Worm (Caenorhabditis elegans) whole organism, L1 larva: Measurements from ENCODE around the gene tut-2.

Experiments
- C34B4.2 ChIP-seq: sonication (generic microtip); optimal IDR thresholded peaks from 2 replicates; lab custom pipeline; 2017; ENCODE audit warnings: mild to moderate bottlenecking, missing genetic modification characterization, missing compliant biosample characterization
- Y116A8C.19 ChIP-seq: sonication (generic microtip); optimal IDR thresholded peaks from 2 replicates; lab custom pipeline; 2016; ENCODE audit warnings: missing compliant biosample characterization, missing genetic modification characterization, borderline replicate concordance
- aha-1 ChIP-seq: fragments of 150-350 bp; optimal IDR thresholded peaks from 2 replicates; lab custom pipeline; 2014; ENCODE audit warnings: missing biosample characterization, missing genetic modification characterization
- alr-1 ChIP-seq: fragments of 200-800 bp; sonication (Bioruptor generic); optimal IDR thresholded peaks from 2 replicates; lab custom pipeline; 2018; ENCODE audit warnings: borderline replicate concordance, mild to moderate bottlenecking, missing genetic modification characterization, missing compliant biosample characterization
- aly-2 ChIP-seq: fragments of 150-350 bp; optimal IDR thresholded peaks from 2 replicates; lab custom pipeline; 2014; ENCODE audit warnings: missing biosample characterization, missing genetic modification characterization
- ama-1 ChIP-seq: fragments of 150-350 bp; optimal IDR thresholded peaks from 2 replicates; lab custom pipeline; 2014
- blmp-1 ChIP-seq: fragments of 150-350 bp; optimal IDR thresholded peaks from 2 replicates; lab custom pipeline; 2014; ENCODE audit warnings: missing biosample characterization, missing genetic modification characterization
- ceh-63 ChIP-seq: fragments of 200-800 bp; sonication (Bioruptor generic); optimal IDR thresholded peaks from 2 replicates; lab custom pipeline; 2018; ENCODE audit warnings: mild to moderate bottlenecking, missing genetic modification characterization, missing compliant biosample characterization
- ceh-82 ChIP-seq, 3 experiments: fragments of 150-350 bp in 1 of 3; sonication (generic microtip) in 2 of 3; optimal IDR thresholded peaks; 2 replicates each; lab custom pipeline; 2014 to 2017; ENCODE audit warnings: missing biosample characterization in 3 of 3, missing genetic modification characterization in 3 of 3
- ceh-90 ChIP-seq: sonication (generic microtip); optimal IDR thresholded peaks from 2 replicates; lab custom pipeline; 2016; ENCODE audit warnings: missing genetic modification characterization, missing compliant biosample characterization
- ces-1 ChIP-seq: fragments of 150-350 bp; optimal IDR thresholded peaks from 2 replicates; lab custom pipeline; 2014; ENCODE audit warnings: missing biosample characterization, missing genetic modification reagents, missing genetic modification characterization
- dsc-1 ChIP-seq: sonication (generic microtip); optimal IDR thresholded peaks from 2 replicates; lab custom pipeline; 2016; ENCODE audit warnings: mild to moderate bottlenecking, missing genetic modification characterization, missing compliant biosample characterization
- egl-13 ChIP-seq: sonication (generic microtip); optimal IDR thresholded peaks from 2 replicates; lab custom pipeline; 2016; ENCODE audit warnings: missing genotype, missing genetic modification reagents, missing genetic modification characterization, missing compliant biosample characterization
- egl-27 ChIP-seq, 2 experiments: fragments of 150-350 bp in 1 of 2; sonication (generic microtip); optimal IDR thresholded peaks; 3 replicates each; lab custom pipeline; 2017 to 2018; ENCODE audit warnings: missing biosample characterization in 2 of 2, missing genetic modification characterization in 2 of 2, missing genetic modification reagents in 2 of 2
- elt-2 ChIP-seq: sonication (generic microtip); optimal IDR thresholded peaks from 2 replicates; lab custom pipeline; 2016; ENCODE audit warnings: missing genetic modification characterization, mild to moderate bottlenecking, inconsistent platforms, missing compliant biosample characterization, missing genetic modification reagents
- fkh-10 ChIP-seq: sonication (generic microtip); optimal IDR thresholded peaks from 2 replicates; lab custom pipeline; 2017; ENCODE audit warnings: missing biosample characterization, missing genetic modification reagents, missing genetic modification characterization
- fkh-4 ChIP-seq: sonication (generic microtip); optimal IDR thresholded peaks from 2 replicates; lab custom pipeline; 2016; ENCODE audit warnings: missing compliant biosample characterization, missing genetic modification characterization, borderline replicate concordance
- fos-1 ChIP-seq: fragments of 150-350 bp; optimal IDR thresholded peaks from 2 replicates; lab custom pipeline; 2014; ENCODE audit warnings: missing biosample characterization, missing genetic modification characterization
- grh-1 ChIP-seq: fragments of 200-800 bp; sonication (Bioruptor generic); IDR thresholded peaks from 2 replicates; pipeline ENCODE4 v1.3.6; 2022; ENCODE audit warnings: missing genetic modification reagents, missing genetic modification characterization, missing compliant biosample characterization
- hlh-4 ChIP-seq: sonication (generic microtip); optimal IDR thresholded peaks from 2 replicates; lab custom pipeline; 2016; ENCODE audit warnings: mild to moderate bottlenecking, missing genetic modification characterization, missing compliant biosample characterization
- isw-1 ChIP-seq: fragments of 200-800 bp; sonication (Bioruptor generic); IDR thresholded peaks from 2 replicates; pipeline ENCODE4 v1.3.6; 2022; ENCODE audit warnings: missing genetic modification characterization, missing compliant biosample characterization
- jun-1 ChIP-seq: fragments of 150-350 bp; optimal IDR thresholded peaks from 2 replicates; lab custom pipeline; 2014; ENCODE audit warnings: missing biosample characterization, missing genetic modification reagents, missing genetic modification characterization
- lin-13 ChIP-seq: fragments of 150-350 bp; optimal IDR thresholded peaks from 2 replicates; lab custom pipeline; 2014; ENCODE audit warnings: missing biosample characterization, missing genetic modification reagents, missing genetic modification characterization
- lin-14 ChIP-seq: fragments of 200-800 bp; sonication (Bioruptor generic); optimal IDR thresholded peaks from 2 replicates; lab custom pipeline; 2018; ENCODE audit warnings: mild to moderate bottlenecking, missing genetic modification characterization, moderate library complexity, missing compliant biosample characterization
- lin-35 ChIP-seq, 2 experiments: fragments of 150-350 bp; optimal IDR thresholded peaks; 2 replicates each; lab custom pipeline; 2014; ENCODE audit warnings: missing biosample characterization in 2 of 2, missing genetic modification characterization in 2 of 2, missing genetic modification reagents in 2 of 2
- lir-3 ChIP-seq: sonication (generic microtip); optimal IDR thresholded peaks from 2 replicates; lab custom pipeline; 2016; ENCODE audit warnings: mild to moderate bottlenecking, missing genetic modification characterization, moderate library complexity, missing compliant biosample characterization; ENCODE audit not compliant: poor library complexity
- lsy-2 ChIP-seq, 2 experiments: fragments of 150-350 bp; optimal IDR thresholded peaks; 2 replicates each; lab custom pipeline; 2014; ENCODE audit warnings: missing biosample characterization in 2 of 2, missing genetic modification characterization in 2 of 2
- mdl-1 ChIP-seq, 2 experiments: fragments of 150-350 bp; optimal IDR thresholded peaks; 2 replicates each; lab custom pipeline; 2014 to 2017; ENCODE audit warnings: missing biosample characterization in 2 of 2, missing genetic modification characterization in 2 of 2, inconsistent platforms in 1 of 2
- mef-2 ChIP-seq: fragments of 150-350 bp; optimal IDR thresholded peaks from 2 replicates; lab custom pipeline; 2014; ENCODE audit warnings: missing biosample characterization, missing genetic modification characterization
- mep-1 ChIP-seq: fragments of 150-350 bp; optimal IDR thresholded peaks from 2 replicates; lab custom pipeline; 2014; ENCODE audit warnings: missing biosample characterization, missing genetic modification characterization
- nhr-11 ChIP-seq: fragments of 150-350 bp; optimal IDR thresholded peaks from 2 replicates; lab custom pipeline; 2014; ENCODE audit warnings: missing biosample characterization, missing genetic modification characterization
- nhr-12 ChIP-seq: sonication (generic microtip); optimal IDR thresholded peaks from 2 replicates; lab custom pipeline; 2017; ENCODE audit warnings: missing biosample characterization, missing genetic modification characterization
- nhr-19 ChIP-seq: fragments of 200-800 bp; sonication (Bioruptor generic); conservative IDR thresholded peaks from 2 replicates; pipeline ENCODE4 v1.3.6; 2022; ENCODE audit warnings: missing genetic modification characterization, missing compliant biosample characterization
- nhr-237 ChIP-seq: fragments of 150-350 bp; optimal IDR thresholded peaks from 2 replicates; lab custom pipeline; 2014; ENCODE audit warnings: missing biosample characterization, missing genetic modification characterization
- nhr-47 ChIP-seq: sonication (generic microtip); optimal IDR thresholded peaks from 2 replicates; lab custom pipeline; 2016; ENCODE audit warnings: mild to moderate bottlenecking, missing genetic modification characterization, moderate library complexity, missing compliant biosample characterization
- nhr-71 ChIP-seq: sonication (generic microtip); optimal IDR thresholded peaks from 2 replicates; lab custom pipeline; 2016; ENCODE audit warnings: mild to moderate bottlenecking, missing genetic modification characterization, moderate library complexity, missing compliant biosample characterization
- nhr-76 ChIP-seq: sonication (generic microtip); optimal IDR thresholded peaks from 2 replicates; lab custom pipeline; 2017; ENCODE audit warnings: missing biosample characterization, missing genetic modification characterization
- nhr-84 ChIP-seq: sonication (generic microtip); optimal IDR thresholded peaks from 2 replicates; lab custom pipeline; 2017; ENCODE audit warnings: missing biosample characterization, missing genetic modification characterization
- nhr-85 ChIP-seq: sonication (generic microtip); peaks from one replicate; lab custom pipeline; 2016; ENCODE audit warnings: missing genetic modification characterization, inconsistent platforms, missing compliant biosample characterization
- nhr-90 ChIP-seq: sonication (generic microtip); optimal IDR thresholded peaks from 2 replicates; lab custom pipeline; 2016; ENCODE audit warnings: mild to moderate bottlenecking, missing genetic modification characterization, missing compliant biosample characterization; ENCODE audit not compliant: poor library complexity
- pag-3 ChIP-seq: sonication (generic microtip); optimal IDR thresholded peaks from 2 replicates; lab custom pipeline; 2017; ENCODE audit warnings: missing genetic modification characterization, mild to moderate bottlenecking, missing compliant biosample characterization, antibody characterized with exemption, borderline replicate concordance; ENCODE audit not compliant: insufficient read depth
- pax-3 ChIP-seq: fragments of 200-800 bp; sonication (Bioruptor generic); optimal IDR thresholded peaks from 2 replicates; lab custom pipeline; 2018; ENCODE audit warnings: mild to moderate bottlenecking, missing genetic modification characterization, moderate library complexity, missing compliant biosample characterization
- pqm-1 ChIP-seq: sonication (generic microtip); optimal IDR thresholded peaks from 3 replicates; lab custom pipeline; 2017; ENCODE audit warnings: missing biosample characterization, missing genetic modification characterization
- rnt-1 ChIP-seq: sonication (generic microtip); optimal IDR thresholded peaks from 2 replicates; lab custom pipeline; 2016; ENCODE audit warnings: mild to moderate bottlenecking, missing genetic modification characterization, moderate library complexity, missing compliant biosample characterization
- snpc-4 ChIP-seq: fragments of 150-350 bp; optimal IDR thresholded peaks from 2 replicates; lab custom pipeline; 2014; ENCODE audit warnings: missing biosample characterization, missing genetic modification characterization
- snu-23 ChIP-seq: sonication (generic microtip); optimal IDR thresholded peaks from 2 replicates; lab custom pipeline; 2016; ENCODE audit warnings: missing genetic modification characterization, missing compliant biosample characterization
- sox-4 ChIP-seq: sonication (generic microtip); optimal IDR thresholded peaks from 2 replicates; lab custom pipeline; 2016; ENCODE audit warnings: missing genetic modification characterization, missing compliant biosample characterization
- sptf-1 ChIP-seq: fragments of 150-350 bp; optimal IDR thresholded peaks from 2 replicates; lab custom pipeline; 2014; ENCODE audit warnings: missing biosample characterization, missing genetic modification characterization
- sup-37 ChIP-seq: fragments of 200-800 bp; sonication (Bioruptor generic); optimal IDR thresholded peaks from 2 replicates; lab custom pipeline; 2018; ENCODE audit warnings: mild to moderate bottlenecking, missing genetic modification characterization, missing compliant biosample characterization
- vab-15 ChIP-seq: sonication (generic microtip); optimal IDR thresholded peaks from 2 replicates; lab custom pipeline; 2017; ENCODE audit warnings: missing genotype, mild to moderate bottlenecking, missing genetic modification characterization, missing compliant biosample characterization
- zag-1 ChIP-seq: fragments of 150-350 bp; optimal IDR thresholded peaks from 2 replicates; lab custom pipeline; 2014; ENCODE audit warnings: missing biosample characterization, missing genetic modification characterization
- zip-4 ChIP-seq: fragments of 200-800 bp; sonication (Bioruptor generic); optimal IDR thresholded peaks from 2 replicates; lab custom pipeline; 2018; ENCODE audit warnings: mild to moderate bottlenecking, missing genetic modification characterization, moderate library complexity, missing compliant biosample characterization
- ztf-11 ChIP-seq, 2 experiments: sonication (generic microtip); optimal IDR thresholded peaks; 2 replicates each; lab custom pipeline; 2016 to 2017; ENCODE audit warnings: missing genetic modification characterization in 2 of 2, missing biosample characterization in 1 of 2, missing compliant biosample characterization in 1 of 2
- ztf-4 ChIP-seq: fragments of 150-350 bp; optimal IDR thresholded peaks from 2 replicates; lab custom pipeline; 2014; ENCODE audit warnings: missing biosample characterization, missing genetic modification characterization

The tut-2 gene

ce11 chrV:10664271-10664670, 6.2 kb downstream of the tut-2 start:
- no peak for TF ChIP-seq sup-37
- no peak for TF ChIP-seq ama-1 (lab: Kevin White, UChicago)
- no peak for TF ChIP-seq nhr-11 (tag; lab: Kevin White, UChicago)
- TF ChIP-seq lir-3 = no peak
- TF ChIP-seq aha-1 = no peak
- no peak for TF ChIP-seq ztf-4 (tag; lab: Kevin White, UChicago)
- TF ChIP-seq snu-23 (GFP tag; lab: Kevin White, UChicago) = peak; percentile 10
- TF ChIP-seq hlh-4 = no peak
- TF ChIP-seq isw-1 (GFP tag; lab: Robert Waterston, UW) = no peak
- no peak for TF ChIP-seq dsc-1 (tag; lab: Kevin White, UChicago)
- no peak for TF ChIP-seq ceh-82 (tag; optimal IDR thresholded peaks at IDR 0.05; lab: Kevin White, UChicago)
- peak; percentile 46 for TF ChIP-seq lin-14
- no peak for TF ChIP-seq fkh-4
- peak; percentile 14 for TF ChIP-seq mep-1 (tag; lab: Kevin White, UChicago)
- TF ChIP-seq sptf-1 (tag; lab: Kevin White, UChicago) = no peak
- no peak for TF ChIP-seq C34B4.2 (tag; lab: Kevin White, UChicago)
- no peak for TF ChIP-seq nhr-85 (tag; lab: Kevin White, UChicago)
- TF ChIP-seq fos-1 = no peak
- no peak for TF ChIP-seq egl-13
- no peak for TF ChIP-seq vab-15 (tag; lab: Kevin White, UChicago)
- no peak for TF ChIP-seq mdl-1 (tag; optimal IDR thresholded peaks at IDR 0.05; lab: Kevin White, UChicago)
- TF ChIP-seq lsy-2 (tag; optimal IDR thresholded peaks at IDR 0.05; lab: Kevin White, UChicago) = peak in 1 of 2 experiments; percentile 33
- TF ChIP-seq ztf-11 (tag; optimal IDR thresholded peaks at IDR 0.05; lab: Kevin White, UChicago) = no peak
- no peak for TF ChIP-seq aly-2 (tag; lab: Kevin White, UChicago)
- TF ChIP-seq rnt-1 = peak; percentile 69
- no peak for TF ChIP-seq snpc-4
- no peak for TF ChIP-seq lin-13 (GFP tag; lab: Kevin White, UChicago)
- TF ChIP-seq alr-1 (tag; lab: Kevin White, UChicago) = no peak
- no peak for TF ChIP-seq nhr-19 (GFP tag; lab: Robert Waterston, UW)
- no peak for TF ChIP-seq nhr-47 (tag; lab: Kevin White, UChicago)
- TF ChIP-seq grh-1 (GFP tag; lab: Robert Waterston, UW) = no peak
- TF ChIP-seq fkh-10 = no peak
- no peak for TF ChIP-seq elt-2 (tag; lab: Kevin White, UChicago)
- no peak for TF ChIP-seq jun-1 (tag; lab: Kevin White, UChicago)
- TF ChIP-seq zip-4 = no peak
- TF ChIP-seq ceh-63 (GFP tag; lab: Kevin White, UChicago) = no peak
- TF ChIP-seq blmp-1 = no peak
- TF ChIP-seq nhr-71 = peak; percentile 56
- TF ChIP-seq zag-1 (tag; lab: Kevin White, UChicago) = no peak
- no peak for TF ChIP-seq nhr-12 (tag; lab: Kevin White, UChicago)
- no peak for TF ChIP-seq nhr-84
- no peak for TF ChIP-seq mef-2 (tag; lab: Kevin White, UChicago)
- TF ChIP-seq sox-4 (tag; lab: Kevin White, UChicago) = no peak
- TF ChIP-seq pax-3 (tag; lab: Kevin White, UChicago) = no peak
- TF ChIP-seq Y116A8C.19 (tag; lab: Kevin White, UChicago) = no peak
- TF ChIP-seq nhr-90 (tag; lab: Kevin White, UChicago) = no peak
- TF ChIP-seq ces-1 (GFP tag; lab: Kevin White, UChicago) = no peak
- TF ChIP-seq pqm-1 = no peak
- TF ChIP-seq ceh-90 (tag; lab: Kevin White, UChicago) = no peak
- TF ChIP-seq pag-3 (tag; lab: Kevin White, UChicago) = peak; percentile 63
- no peak for TF ChIP-seq nhr-237
- TF ChIP-seq nhr-76 (tag; lab: Kevin White, UChicago) = no peak
- TF ChIP-seq lin-35 (GFP tag; optimal IDR thresholded peaks at IDR 0.05; lab: Kevin White, UChicago) = no peak
- no peak for TF ChIP-seq egl-27 (tag; optimal IDR thresholded peaks at IDR 0.05; lab: Kevin White, UChicago)
